Worm (Caenorhabditis elegans) whole organism, L1 larva: Measurements from ENCODE around the gene rde-8.

ENCODE experiments used
- C04F5.9 ChIP-seq: sonication (generic microtip); optimal IDR thresholded peaks from 2 replicates; lab custom pipeline; 2016; ENCODE audit warnings: missing genetic modification characterization, missing compliant biosample characterization
- C16A3.4 ChIP-seq: fragments of 150-350 bp; optimal IDR thresholded peaks from 2 replicates; lab custom pipeline; 2014; ENCODE audit warnings: missing biosample characterization, missing genetic modification characterization
- C34B4.2 ChIP-seq: sonication (generic microtip); optimal IDR thresholded peaks from 2 replicates; lab custom pipeline; 2017; ENCODE audit warnings: mild to moderate bottlenecking, missing genetic modification characterization, missing compliant biosample characterization
- F16B12.6 ChIP-seq: fragments of 150-350 bp; optimal IDR thresholded peaks from 2 replicates; lab custom pipeline; 2014; ENCODE audit warnings: missing biosample characterization, missing genetic modification characterization
- Y116A8C.19 ChIP-seq: sonication (generic microtip); optimal IDR thresholded peaks from 2 replicates; lab custom pipeline; 2016; ENCODE audit warnings: missing compliant biosample characterization, missing genetic modification characterization, borderline replicate concordance
- aha-1 ChIP-seq: fragments of 150-350 bp; optimal IDR thresholded peaks from 2 replicates; lab custom pipeline; 2014; ENCODE audit warnings: missing biosample characterization, missing genetic modification characterization
- aly-2 ChIP-seq: fragments of 150-350 bp; optimal IDR thresholded peaks from 2 replicates; lab custom pipeline; 2014; ENCODE audit warnings: missing biosample characterization, missing genetic modification characterization
- ceh-82 ChIP-seq, 3 experiments: fragments of 150-350 bp in 1 of 3; sonication (generic microtip) in 2 of 3; optimal IDR thresholded peaks; 2 replicates each; lab custom pipeline; 2014 to 2017; ENCODE audit warnings: missing biosample characterization in 3 of 3, missing genetic modification characterization in 3 of 3
- ceh-88 ChIP-seq: fragments of 200-800 bp; sonication (Bioruptor generic); IDR thresholded peaks from 2 replicates; pipeline ENCODE4 v1.3.6; 2022; ENCODE audit warnings: missing genetic modification characterization, missing compliant biosample characterization
- ces-1 ChIP-seq: fragments of 150-350 bp; optimal IDR thresholded peaks from 2 replicates; lab custom pipeline; 2014; ENCODE audit warnings: missing biosample characterization, missing genetic modification reagents, missing genetic modification characterization
- dpl-1 ChIP-seq, 3 experiments: fragments of 150-350 bp in 2 of 3; sonication (generic microtip) in 1 of 3; optimal IDR thresholded peaks; 2 replicates each; lab custom pipeline; 2014 to 2017; ENCODE audit warnings: missing biosample characterization in 3 of 3, missing genetic modification characterization in 3 of 3, missing genetic modification reagents in 3 of 3
- efl-1 ChIP-seq, 4 experiments: fragments of 150-350 bp; optimal IDR thresholded peaks in 3 of 4; peaks in 1 of 4; 1 replicate in 1 of 4; 2 replicates in 3 of 4; lab custom pipeline; 2014; ENCODE audit warnings: missing biosample characterization in 2 of 4, missing genetic modification characterization in 2 of 4, missing genetic modification reagents in 2 of 4
- egl-27 ChIP-seq, 2 experiments: fragments of 150-350 bp in 1 of 2; sonication (generic microtip); optimal IDR thresholded peaks; 3 replicates each; lab custom pipeline; 2017 to 2018; ENCODE audit warnings: missing biosample characterization in 2 of 2, missing genetic modification characterization in 2 of 2, missing genetic modification reagents in 2 of 2
- elt-3 ChIP-seq, 6 experiments: fragments of 150-350 bp in 1 of 6; sonication (generic microtip); optimal IDR thresholded peaks; 2 replicates each; lab custom pipeline; 2017 to 2018; ENCODE audit warnings: missing biosample characterization in 6 of 6, missing genetic modification characterization in 6 of 6, inconsistent platforms in 1 of 6
- fkh-8 ChIP-seq: sonication (generic microtip); optimal IDR thresholded peaks from 2 replicates; lab custom pipeline; 2016; ENCODE audit warnings: mild to moderate bottlenecking, missing genetic modification characterization, missing compliant biosample characterization
- fos-1 ChIP-seq: fragments of 150-350 bp; optimal IDR thresholded peaks from 2 replicates; lab custom pipeline; 2014; ENCODE audit warnings: missing biosample characterization, missing genetic modification characterization
- grh-1 ChIP-seq: fragments of 200-800 bp; sonication (Bioruptor generic); IDR thresholded peaks from 2 replicates; pipeline ENCODE4 v1.3.6; 2022; ENCODE audit warnings: missing genetic modification reagents, missing genetic modification characterization, missing compliant biosample characterization
- hpl-2 ChIP-seq: fragments of 150-350 bp; optimal IDR thresholded peaks from 2 replicates; lab custom pipeline; 2014; ENCODE audit warnings: missing biosample characterization, missing genetic modification reagents, missing genetic modification characterization
- lin-13 ChIP-seq: fragments of 150-350 bp; optimal IDR thresholded peaks from 2 replicates; lab custom pipeline; 2014; ENCODE audit warnings: missing biosample characterization, missing genetic modification reagents, missing genetic modification characterization
- lin-14 ChIP-seq: fragments of 200-800 bp; sonication (Bioruptor generic); optimal IDR thresholded peaks from 2 replicates; lab custom pipeline; 2018; ENCODE audit warnings: mild to moderate bottlenecking, missing genetic modification characterization, moderate library complexity, missing compliant biosample characterization
- lin-15B ChIP-seq: fragments of 150-350 bp; sonication (generic microtip); optimal IDR thresholded peaks from 3 replicates; lab custom pipeline; 2014; ENCODE audit warnings: missing biosample characterization, missing genetic modification characterization
- lin-35 ChIP-seq, 2 experiments: fragments of 150-350 bp; optimal IDR thresholded peaks; 2 replicates each; lab custom pipeline; 2014; ENCODE audit warnings: missing biosample characterization in 2 of 2, missing genetic modification characterization in 2 of 2, missing genetic modification reagents in 2 of 2
- lin-39 ChIP-seq: fragments of 150-350 bp; optimal IDR thresholded peaks from 2 replicates; lab custom pipeline; 2014; ENCODE audit warnings: missing biosample characterization, missing genetic modification reagents, missing genetic modification characterization
- lsy-2 ChIP-seq, 2 experiments: fragments of 150-350 bp; optimal IDR thresholded peaks; 2 replicates each; lab custom pipeline; 2014; ENCODE audit warnings: missing biosample characterization in 2 of 2, missing genetic modification characterization in 2 of 2
- mef-2 ChIP-seq: fragments of 150-350 bp; optimal IDR thresholded peaks from 2 replicates; lab custom pipeline; 2014; ENCODE audit warnings: missing biosample characterization, missing genetic modification characterization
- mep-1 ChIP-seq: fragments of 150-350 bp; optimal IDR thresholded peaks from 2 replicates; lab custom pipeline; 2014; ENCODE audit warnings: missing biosample characterization, missing genetic modification characterization
- nhr-11 ChIP-seq: fragments of 150-350 bp; optimal IDR thresholded peaks from 2 replicates; lab custom pipeline; 2014; ENCODE audit warnings: missing biosample characterization, missing genetic modification characterization
- nhr-12 ChIP-seq: sonication (generic microtip); optimal IDR thresholded peaks from 2 replicates; lab custom pipeline; 2017; ENCODE audit warnings: missing biosample characterization, missing genetic modification characterization
- nhr-20 ChIP-seq: sonication (generic microtip); optimal IDR thresholded peaks from 2 replicates; lab custom pipeline; 2016; ENCODE audit warnings: mild to moderate bottlenecking, missing genetic modification characterization, missing compliant biosample characterization
- nhr-47 ChIP-seq: sonication (generic microtip); optimal IDR thresholded peaks from 2 replicates; lab custom pipeline; 2016; ENCODE audit warnings: mild to moderate bottlenecking, missing genetic modification characterization, moderate library complexity, missing compliant biosample characterization
- nhr-71 ChIP-seq: sonication (generic microtip); optimal IDR thresholded peaks from 2 replicates; lab custom pipeline; 2016; ENCODE audit warnings: mild to moderate bottlenecking, missing genetic modification characterization, moderate library complexity, missing compliant biosample characterization
- nhr-76 ChIP-seq: sonication (generic microtip); optimal IDR thresholded peaks from 2 replicates; lab custom pipeline; 2017; ENCODE audit warnings: missing biosample characterization, missing genetic modification characterization
- nhr-77 ChIP-seq: fragments of 150-350 bp; optimal IDR thresholded peaks from 2 replicates; lab custom pipeline; 2014; ENCODE audit warnings: missing biosample characterization, missing genetic modification characterization
- pax-3 ChIP-seq: fragments of 200-800 bp; sonication (Bioruptor generic); optimal IDR thresholded peaks from 2 replicates; lab custom pipeline; 2018; ENCODE audit warnings: mild to moderate bottlenecking, missing genetic modification characterization, moderate library complexity, missing compliant biosample characterization
- snu-23 ChIP-seq: sonication (generic microtip); optimal IDR thresholded peaks from 2 replicates; lab custom pipeline; 2016; ENCODE audit warnings: missing genetic modification characterization, missing compliant biosample characterization
- sox-4 ChIP-seq: sonication (generic microtip); optimal IDR thresholded peaks from 2 replicates; lab custom pipeline; 2016; ENCODE audit warnings: missing genetic modification characterization, missing compliant biosample characterization
- sptf-1 ChIP-seq: fragments of 150-350 bp; optimal IDR thresholded peaks from 2 replicates; lab custom pipeline; 2014; ENCODE audit warnings: missing biosample characterization, missing genetic modification characterization
- sup-37 ChIP-seq: fragments of 200-800 bp; sonication (Bioruptor generic); optimal IDR thresholded peaks from 2 replicates; lab custom pipeline; 2018; ENCODE audit warnings: mild to moderate bottlenecking, missing genetic modification characterization, missing compliant biosample characterization
- swsn-7 ChIP-seq: sonication (generic microtip); optimal IDR thresholded peaks from 2 replicates; lab custom pipeline; 2016; ENCODE audit warnings: missing genetic modification characterization, missing compliant biosample characterization
- tbx-2 ChIP-seq: sonication (generic microtip); optimal IDR thresholded peaks from 2 replicates; lab custom pipeline; 2016; ENCODE audit warnings: missing genetic modification characterization, missing compliant biosample characterization
- unc-130 ChIP-seq: fragments of 150-350 bp; optimal IDR thresholded peaks from 2 replicates; lab custom pipeline; 2017; ENCODE audit warnings: missing biosample characterization, missing genetic modification characterization, inconsistent platforms
- unc-30 ChIP-seq: sonication (generic microtip); optimal IDR thresholded peaks from 2 replicates; lab custom pipeline; 2017; ENCODE audit warnings: missing biosample characterization, missing genetic modification characterization
- unc-62 ChIP-seq: fragments of 150-350 bp; optimal IDR thresholded peaks from 2 replicates; lab custom pipeline; 2014; ENCODE audit warnings: missing biosample characterization, missing genetic modification reagents, missing genetic modification characterization
- unc-86 ChIP-seq: sonication (generic microtip); optimal IDR thresholded peaks from 2 replicates; lab custom pipeline; 2016; ENCODE audit warnings: missing genetic modification characterization, missing compliant biosample characterization
- unc-98 ChIP-seq: fragments of 200-800 bp; sonication (Bioruptor generic); IDR thresholded peaks from 2 replicates; pipeline ENCODE4 v1.3.6; 2022; ENCODE audit warnings: missing genetic modification characterization, missing compliant biosample characterization
- vab-15 ChIP-seq: sonication (generic microtip); optimal IDR thresholded peaks from 2 replicates; lab custom pipeline; 2017; ENCODE audit warnings: missing genotype, mild to moderate bottlenecking, missing genetic modification characterization, missing compliant biosample characterization
- zag-1 ChIP-seq: fragments of 150-350 bp; optimal IDR thresholded peaks from 2 replicates; lab custom pipeline; 2014; ENCODE audit warnings: missing biosample characterization, missing genetic modification characterization
- zip-4 ChIP-seq: fragments of 200-800 bp; sonication (Bioruptor generic); optimal IDR thresholded peaks from 2 replicates; lab custom pipeline; 2018; ENCODE audit warnings: mild to moderate bottlenecking, missing genetic modification characterization, moderate library complexity, missing compliant biosample characterization
- ztf-4 ChIP-seq: fragments of 150-350 bp; optimal IDR thresholded peaks from 2 replicates; lab custom pipeline; 2014; ENCODE audit warnings: missing biosample characterization, missing genetic modification characterization

The rde-8 gene

DNA sequence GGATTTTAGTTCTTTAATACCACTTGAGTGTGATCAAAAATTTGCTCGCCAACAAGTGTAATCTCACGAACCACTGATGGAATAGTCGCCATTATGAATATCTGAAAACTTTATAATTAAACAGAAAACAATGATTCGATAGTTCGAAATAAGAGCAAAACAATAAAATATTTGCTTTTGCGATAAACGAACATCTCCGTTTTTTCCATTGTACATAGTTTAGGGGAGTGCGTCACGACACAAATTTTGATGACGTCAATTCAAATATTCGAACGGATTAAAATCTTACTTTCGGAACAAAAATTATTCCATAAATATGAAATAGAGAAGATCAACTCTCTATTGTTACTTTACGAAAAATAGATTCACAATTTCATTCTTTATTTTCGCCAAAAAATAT is 30.9 kb upstream of the rde-8 start, which contains the start of gene mutd-1:
TSS of gene mutd-1 (minus strand) at position 101 of the 400 bp plus-strand sequence.
- TF ChIP-seq ceh-88 (GFP tag; lab: Robert Waterston, UW) (no peak), nhr-77 (no peak), sptf-1 (tag; lab: Kevin White, UChicago) (no peak), nhr-76 (tag; lab: Kevin White, UChicago) (no peak), grh-1 (GFP tag; lab: Robert Waterston, UW) (no peak), C34B4.2 (tag; lab: Kevin White, UChicago) (no peak), unc-30 (tag; lab: Kevin White, UChicago) (no peak), nhr-11 (tag; lab: Kevin White, UChicago) (no peak), sox-4 (tag; lab: Kevin White, UChicago) (no peak), sup-37 (GFP tag; lab: Kevin White, UChicago) (no peak), egl-27 (tag; optimal IDR thresholded peaks at IDR 0.05; lab: Kevin White, UChicago) (no peak)

DNA sequence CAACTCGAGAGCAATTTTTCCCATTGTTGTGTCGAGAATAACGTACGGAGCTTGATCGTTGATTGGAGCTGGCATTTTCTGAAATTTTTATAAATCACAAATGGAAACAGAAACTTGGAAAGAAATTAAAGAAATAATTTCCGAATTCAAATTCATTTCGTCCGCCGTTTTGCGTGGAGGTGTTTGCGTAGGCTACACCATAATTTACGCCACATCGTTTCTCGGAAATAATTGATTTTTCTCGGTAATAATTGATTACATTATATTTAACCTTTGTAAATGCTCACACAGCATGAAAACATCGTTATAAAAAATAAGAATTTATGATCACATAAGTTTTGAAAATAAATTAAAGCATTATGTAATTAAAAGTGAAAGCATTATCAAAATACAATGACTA is 30.1 kb upstream of the rde-8 start, which contains the start of gene cyn-12:
TSS of gene cyn-12 (minus strand) at position 78 of the 400 bp plus-strand sequence.
- TF ChIP-seq unc-62 (GFP tag; lab: Kevin White, UChicago): no peak
- TF ChIP-seq zag-1: no peak
- TF ChIP-seq unc-30 (tag; lab: Kevin White, UChicago): no peak
- TF ChIP-seq C04F5.9 (tag; lab: Kevin White, UChicago): no peak
- peak; percentile 55 for TF ChIP-seq snu-23 (GFP tag; lab: Kevin White, UChicago)
- TF ChIP-seq elt-3 (tag; optimal IDR thresholded peaks at IDR 0.05; lab: Kevin White, UChicago): no peak
- no peak for TF ChIP-seq pax-3
- no peak for TF ChIP-seq mep-1 (tag; lab: Kevin White, UChicago)
- TF ChIP-seq zip-4 (GFP tag; lab: Kevin White, UChicago): no peak
- TF ChIP-seq fkh-8 (tag; lab: Kevin White, UChicago): no peak
- TF ChIP-seq vab-15: no peak
- TF ChIP-seq C16A3.4 (tag; lab: Kevin White, UChicago): no peak
- no peak for TF ChIP-seq lin-13 (GFP tag; lab: Kevin White, UChicago)
- no peak for TF ChIP-seq lin-39 (tag; lab: Kevin White, UChicago)
- no peak for TF ChIP-seq unc-86 (tag; lab: Kevin White, UChicago)
- peak; percentile 31 for TF ChIP-seq swsn-7 (tag; lab: Kevin White, UChicago)
- no peak for TF ChIP-seq egl-27 (tag; optimal IDR thresholded peaks at IDR 0.05; lab: Kevin White, UChicago)
- TF ChIP-seq tbx-2 (tag; lab: Kevin White, UChicago): peak; percentile 6
- no peak for TF ChIP-seq aly-2 (tag; lab: Kevin White, UChicago)
- peak in 2 of 3 experiments; percentile 48 to 58 for TF ChIP-seq dpl-1 (GFP tag; optimal IDR thresholded peaks at IDR 0.05; lab: Kevin White, UChicago)
- peak; percentile 56 for TF ChIP-seq nhr-71
- TF ChIP-seq lin-14 (GFP tag; lab: Kevin White, UChicago): peak; percentile 11
- peak; percentile 15 to 52 for TF ChIP-seq efl-1 (optimal IDR thresholded peaks at IDR 0.05; lab: Kevin White, UChicago)
- peak; percentile 52 to 93 for TF ChIP-seq efl-1 (GFP tag; optimal IDR thresholded peaks at IDR 0.05 in 1 of 2; lab: Kevin White, UChicago)
- no peak for TF ChIP-seq hpl-2 (GFP tag; lab: Kevin White, UChicago)
- no peak for TF ChIP-seq sox-4 (tag; lab: Kevin White, UChicago)
- TF ChIP-seq unc-130 (tag; lab: Kevin White, UChicago): peak; percentile 52
- TF ChIP-seq nhr-76 (tag; lab: Kevin White, UChicago): no peak
- peak; percentile 7 for TF ChIP-seq lin-15B (tag; lab: Kevin White, UChicago)
- TF ChIP-seq lin-35 (GFP tag; optimal IDR thresholded peaks at IDR 0.05; lab: Kevin White, UChicago): peak; percentile 19 to 46
- no peak for TF ChIP-seq ceh-88 (GFP tag; lab: Robert Waterston, UW)
- TF ChIP-seq mef-2: no peak
- peak; percentile 41 to 55 for TF ChIP-seq lsy-2 (tag; optimal IDR thresholded peaks at IDR 0.05; lab: Kevin White, UChicago)
- no peak for TF ChIP-seq nhr-12 (tag; lab: Kevin White, UChicago)
- no peak for TF ChIP-seq nhr-77
- no peak for TF ChIP-seq aha-1 (tag; lab: Kevin White, UChicago)
- peak; percentile 85 for TF ChIP-seq F16B12.6 (tag; lab: Kevin White, UChicago)
- no peak for TF ChIP-seq unc-98
- TF ChIP-seq C34B4.2 (tag; lab: Kevin White, UChicago): no peak
- TF ChIP-seq sup-37 (GFP tag; lab: Kevin White, UChicago): no peak
- TF ChIP-seq fos-1: no peak
- TF ChIP-seq ces-1 (GFP tag; lab: Kevin White, UChicago): no peak
- TF ChIP-seq Y116A8C.19 (tag; lab: Kevin White, UChicago): no peak
- TF ChIP-seq nhr-20 (tag; lab: Kevin White, UChicago): peak; percentile 38
- peak; percentile 52 for TF ChIP-seq nhr-47 (tag; lab: Kevin White, UChicago)
- no peak for TF ChIP-seq ztf-4 (tag; lab: Kevin White, UChicago)
- no peak for TF ChIP-seq ceh-82 (tag; optimal IDR thresholded peaks at IDR 0.05; lab: Kevin White, UChicago)
